Fruit fly (Drosophila melanogaster) whole organism, embryonic: ENCODE results near the gene CG4133.

ENCODE experiments used
- ATbp ChIP-seq: fragments of 200-800 bp; sonication (Bioruptor generic); optimal IDR thresholded peaks from 2 replicates; lab custom pipeline; 2017; ENCODE audit warnings: missing biosample characterization, mild to moderate bottlenecking, missing genetic modification characterization, missing genetic modification reagents
- Antp ChIP-seq: fragments of 200-800 bp; sonication (Bioruptor generic); optimal IDR thresholded peaks from 3 replicates; lab custom pipeline; 2016; ENCODE audit warnings: missing biosample characterization, missing genetic modification characterization
- BEAF-32 ChIP-seq: fragments of 200-800 bp; sonication (Bioruptor generic); optimal IDR thresholded peaks from 3 replicates; lab custom pipeline; 2017; ENCODE audit warnings: missing biosample characterization, missing genetic modification characterization, mild to moderate bottlenecking, moderate library complexity, missing genetic modification reagents
- C15 ChIP-seq: fragments of 200-800 bp; sonication (Bioruptor generic); IDR thresholded peaks from 3 replicates; pipeline ENCODE4 v1.3.6; 2022; ENCODE audit warnings: missing biosample characterization, missing genetic modification characterization
- CG11504 ChIP-seq: fragments of 200-800 bp; sonication (Bioruptor generic); optimal IDR thresholded peaks from 3 replicates; lab custom pipeline; 2019; ENCODE audit warnings: missing biosample characterization, mild to moderate bottlenecking, missing genetic modification characterization, moderate library complexity
- CG12071 ChIP-seq: fragments of 200-800 bp; sonication (Bioruptor generic); optimal IDR thresholded peaks from 3 replicates; lab custom pipeline; 2018; ENCODE audit warnings: missing biosample characterization, mild to moderate bottlenecking, missing genetic modification characterization
- CG1233 ChIP-seq: fragments of 200-800 bp; sonication (Bioruptor generic); optimal IDR thresholded peaks from 4 replicates; lab custom pipeline; 2018; ENCODE audit warnings: missing biosample characterization, mild to moderate bottlenecking, missing genetic modification characterization
- CG13296 ChIP-seq: fragments of 200-800 bp; sonication (Bioruptor generic); optimal IDR thresholded peaks from 3 replicates; lab custom pipeline; 2018; ENCODE audit warnings: missing biosample characterization, mild to moderate bottlenecking, missing genetic modification characterization
- CG13424 ChIP-seq: fragments of 200-800 bp; sonication (Bioruptor generic); optimal IDR thresholded peaks from 2 replicates; lab custom pipeline; 2019; ENCODE audit warnings: missing biosample characterization, mild to moderate bottlenecking, missing genetic modification characterization, moderate library complexity
- CG14860 ChIP-seq: fragments of 200-800 bp; sonication (Bioruptor generic); IDR thresholded peaks from 3 replicates; pipeline ENCODE4 v1.3.6; 2022; ENCODE audit warnings: missing biosample characterization, missing genetic modification characterization; ENCODE audit not compliant: partially characterized antibody
- CG14965 ChIP-seq: fragments of 200-800 bp; sonication (Bioruptor generic); optimal IDR thresholded peaks from 2 replicates; lab custom pipeline; 2016; ENCODE audit warnings: missing biosample characterization, missing genetic modification characterization, borderline replicate concordance
- CG16813 ChIP-seq: fragments of 200-800 bp; sonication (Bioruptor generic); IDR thresholded peaks from 3 replicates; pipeline ENCODE4 v1.3.6; 2022; ENCODE audit warnings: missing biosample characterization, missing genetic modification characterization; ENCODE audit not compliant: partially characterized antibody
- CG17912 ChIP-seq: fragments of 200-800 bp; sonication (Bioruptor generic); optimal IDR thresholded peaks from 2 replicates; lab custom pipeline; 2018; ENCODE audit warnings: missing biosample characterization, mild to moderate bottlenecking, missing genetic modification characterization
- CG1832 ChIP-seq: fragments of 200-800 bp; sonication (Bioruptor generic); optimal IDR thresholded peaks from 2 replicates; lab custom pipeline; 2017; ENCODE audit warnings: missing biosample characterization, mild to moderate bottlenecking, missing genetic modification characterization, inconsistent platforms
- CG2202 ChIP-seq: fragments of 200-800 bp; sonication (Bioruptor generic); optimal IDR thresholded peaks from 2 replicates; lab custom pipeline; 2018; ENCODE audit warnings: missing biosample characterization, mild to moderate bottlenecking, missing genetic modification characterization
- CG3726 ChIP-seq: fragments of 200-800 bp; sonication (Bioruptor generic); IDR thresholded peaks from 3 replicates; pipeline ENCODE4, ENCODE4 v1.3.6; 2022; ENCODE audit warnings: missing biosample characterization, missing genetic modification characterization
- CG7963 ChIP-seq: fragments of 200-800 bp; sonication (Bioruptor generic); IDR thresholded peaks from 3 replicates; pipeline ENCODE4 v1.3.6; 2022; ENCODE audit warnings: missing biosample characterization, missing genetic modification characterization; ENCODE audit not compliant: partially characterized antibody
- CG8765 ChIP-seq: fragments of 200-800 bp; sonication (Bioruptor generic); IDR thresholded peaks from 2 replicates; pipeline ENCODE4 v1.3.6; 2022; ENCODE audit warnings: missing biosample characterization, missing genetic modification characterization
- CG9215 ChIP-seq: fragments of 200-800 bp; sonication (Bioruptor generic); IDR thresholded peaks from 2 replicates; pipeline ENCODE4 v1.3.6; 2022; ENCODE audit warnings: missing biosample characterization, missing genetic modification characterization
- D19A ChIP-seq: fragments of 200-800 bp; optimal IDR thresholded peaks from 3 replicates; lab custom pipeline; 2019; ENCODE audit warnings: missing biosample characterization, mild to moderate bottlenecking, missing genetic modification characterization, moderate library complexity
- Dek ChIP-seq: fragments of 200-800 bp; sonication (Bioruptor generic); optimal IDR thresholded peaks from 3 replicates; lab custom pipeline; 2019; ENCODE audit warnings: missing biosample characterization, mild to moderate bottlenecking, missing genetic modification characterization, moderate library complexity
- Fer3 ChIP-seq: fragments of 200-800 bp; sonication (Bioruptor generic); optimal IDR thresholded peaks from 2 replicates; lab custom pipeline; 2018; ENCODE audit warnings: missing biosample characterization, mild to moderate bottlenecking, missing genetic modification characterization, moderate library complexity
- H2.0 ChIP-seq: fragments of 200-800 bp; sonication (Bioruptor generic); IDR thresholded peaks from 2 replicates; pipeline ENCODE4 v1.3.6; 2022; ENCODE audit warnings: missing biosample characterization, missing genetic modification characterization
- Hsf ChIP-seq: fragments of 200-800 bp; sonication (Bioruptor generic); optimal IDR thresholded peaks from 3 replicates; lab custom pipeline; 2016; ENCODE audit warnings: missing biosample characterization, missing genetic modification characterization
- MESR4 ChIP-seq: fragments of 200-800 bp; sonication (Bioruptor generic); optimal IDR thresholded peaks from 2 replicates; lab custom pipeline; 2018; ENCODE audit warnings: missing biosample characterization, mild to moderate bottlenecking, missing genetic modification characterization, moderate library complexity
- Nf-YC ChIP-seq: fragments of 200-800 bp; optimal IDR thresholded peaks from 3 replicates; lab custom pipeline; 2019; ENCODE audit warnings: missing biosample characterization, mild to moderate bottlenecking, missing genetic modification characterization, moderate library complexity
- TFAM ChIP-seq: fragments of 200-800 bp; sonication (Bioruptor generic); optimal IDR thresholded peaks from 2 replicates; lab custom pipeline; 2017; ENCODE audit warnings: missing biosample characterization, missing genetic modification characterization, inconsistent platforms
- Xrp1 ChIP-seq: fragments of 200-800 bp; sonication (Bioruptor generic); IDR thresholded peaks from 2 replicates; pipeline ENCODE4 v1.3.6; 2022; ENCODE audit warnings: missing biosample characterization, missing genetic modification characterization
- cas ChIP-seq: fragments of 200-800 bp; sonication (Bioruptor generic); IDR thresholded peaks from 2 replicates; pipeline ENCODE4 v1.3.6; 2022; ENCODE audit warnings: missing biosample characterization, missing genetic modification characterization
- chn ChIP-seq: fragments of 200-800 bp; sonication (Bioruptor generic); optimal IDR thresholded peaks from 2 replicates; lab custom pipeline; 2016; ENCODE audit warnings: missing biosample characterization, missing genetic modification characterization
- disco-r ChIP-seq: fragments of 200-800 bp; sonication (Bioruptor generic); optimal IDR thresholded peaks from 2 replicates; lab custom pipeline; 2016; ENCODE audit warnings: missing biosample characterization, missing genetic modification characterization
- eyg ChIP-seq: fragments of 200-800 bp; sonication (Bioruptor generic); optimal IDR thresholded peaks from 3 replicates; lab custom pipeline; 2016; ENCODE audit warnings: missing biosample characterization, missing genetic modification characterization
- fd64A ChIP-seq: fragments of 200-800 bp; sonication (Bioruptor generic); optimal IDR thresholded peaks from 3 replicates; lab custom pipeline; 2018; ENCODE audit warnings: missing biosample characterization, mild to moderate bottlenecking, missing genetic modification characterization
- grau ChIP-seq: fragments of 200-800 bp; optimal IDR thresholded peaks from 3 replicates; lab custom pipeline; 2019; ENCODE audit warnings: missing biosample characterization, mild to moderate bottlenecking, missing genetic modification characterization, moderate library complexity
- gro ChIP-seq: fragments of 200-800 bp; sonication (Bioruptor generic); optimal IDR thresholded peaks from 2 replicates; lab custom pipeline; 2016; ENCODE audit warnings: missing biosample characterization, missing genetic modification characterization
- jumu ChIP-seq: fragments of 200-800 bp; sonication (Bioruptor generic); optimal IDR thresholded peaks from 3 replicates; lab custom pipeline; 2016; ENCODE audit warnings: missing biosample characterization, missing genetic modification characterization
- lmd ChIP-seq: fragments of 200-800 bp; sonication (Bioruptor generic); IDR thresholded peaks from 2 replicates; pipeline ENCODE4 v1.3.6; 2022; ENCODE audit warnings: missing biosample characterization, missing genetic modification characterization
- nerfin-2 ChIP-seq: fragments of 200-800 bp; sonication (Bioruptor generic); IDR thresholded peaks from 2 replicates; pipeline ENCODE4 v1.3.6; 2022; ENCODE audit warnings: missing biosample characterization, missing genetic modification characterization; ENCODE audit not compliant: partially characterized antibody
- nom ChIP-seq: fragments of 200-800 bp; sonication (Bioruptor generic); optimal IDR thresholded peaks from 2 replicates; lab custom pipeline; 2017; ENCODE audit warnings: missing biosample characterization, missing genetic modification characterization, mild to moderate bottlenecking, moderate library complexity, missing genetic modification reagents
- pita ChIP-seq: fragments of 200-800 bp; sonication (Bioruptor generic); optimal IDR thresholded peaks from 2 replicates; lab custom pipeline; 2017; ENCODE audit warnings: missing biosample characterization, mild to moderate bottlenecking, missing genetic modification characterization
- sd ChIP-seq: fragments of 200-800 bp; sonication (Bioruptor generic); optimal IDR thresholded peaks from 3 replicates; lab custom pipeline; 2018; ENCODE audit warnings: missing biosample characterization, mild to moderate bottlenecking, missing genetic modification characterization, moderate library complexity
- shn ChIP-seq: fragments of 200-800 bp; sonication (Bioruptor generic); optimal IDR thresholded peaks from 3 replicates; lab custom pipeline; 2016; ENCODE audit warnings: missing biosample characterization, missing genetic modification characterization
- so ChIP-seq: fragments of 200-800 bp; sonication (Bioruptor generic); IDR thresholded peaks from 3 replicates; pipeline ENCODE4 v1.3.6; 2022; ENCODE audit warnings: missing biosample characterization, missing genetic modification characterization
- sr ChIP-seq: fragments of 200-800 bp; sonication (Bioruptor generic); IDR thresholded peaks from 3 replicates; pipeline ENCODE4 v1.3.6; 2022; ENCODE audit warnings: missing biosample characterization, missing genetic modification characterization
- tap ChIP-seq: fragments of 200-800 bp; optimal IDR thresholded peaks from 3 replicates; lab custom pipeline; 2019; ENCODE audit warnings: missing biosample characterization, mild to moderate bottlenecking, missing genetic modification characterization, moderate library complexity
- ttk ChIP-seq: fragments of 200-800 bp; sonication (Bioruptor generic); IDR thresholded peaks from 2 replicates; pipeline ENCODE4 v2.1.2; 2022; ENCODE audit warnings: missing biosample characterization, missing genetic modification characterization
- tup ChIP-seq: fragments of 200-800 bp; sonication (Bioruptor generic); optimal IDR thresholded peaks from 2 replicates; lab custom pipeline; 2016; ENCODE audit warnings: missing biosample characterization, mild to moderate bottlenecking, missing genetic modification characterization, moderate library complexity
- vnd ChIP-seq: fragments of 200-800 bp; sonication (Bioruptor generic); IDR thresholded peaks from 3 replicates; pipeline ENCODE4 v1.3.6; 2022; ENCODE audit warnings: missing biosample characterization, missing genetic modification characterization; ENCODE audit not compliant: partially characterized antibody
- zf30C ChIP-seq: fragments of 200-800 bp; sonication (Bioruptor generic); optimal IDR thresholded peaks from 3 replicates; lab custom pipeline; 2018; ENCODE audit warnings: missing biosample characterization, mild to moderate bottlenecking, missing genetic modification characterization

The CG4133 gene

dm6 chr2L:480638-481399 is 25.5 kb downstream of the CG4133 start (continued):
- TF ChIP-seq CG1832: peak; percentile 75
- TF ChIP-seq sd (tag; lab: Kevin White, UChicago): peak; percentile 100
- peak; percentile 100 for TF ChIP-seq tap
- peak; percentile 99 for TF ChIP-seq CG11504 (tag; lab: Kevin White, UChicago)
- TF ChIP-seq Nf-YC (tag; lab: Kevin White, UChicago): peak; percentile 96
- TF ChIP-seq CG13424 (tag; lab: Kevin White, UChicago): peak; percentile 100
- TF ChIP-seq gro (GFP tag; lab: Kevin White, UChicago): peak; percentile 100
- peak; percentile 100 for TF ChIP-seq Dek
- TF ChIP-seq fd64A: peak; percentile 100
- TF ChIP-seq grau (tag; lab: Kevin White, UChicago): peak; percentile 100
- TF ChIP-seq lmd (GFP tag; lab: Robert Waterston, UW): no peak
- peak; percentile 98 for TF ChIP-seq TFAM (GFP tag; lab: Kevin White, UChicago)
- peak; percentile 59 for TF ChIP-seq BEAF-32 (GFP tag; lab: Kevin White, UChicago)
- TF ChIP-seq Xrp1: no peak
- peak; percentile 100 for TF ChIP-seq Hsf (GFP tag; lab: Kevin White, UChicago)
- no peak for TF ChIP-seq CG3726
- TF ChIP-seq C15 (GFP tag; lab: Robert Waterston, UW): no peak
- TF ChIP-seq cas: no peak
- peak; percentile 99 for TF ChIP-seq CG17912 (GFP tag; lab: Kevin White, UChicago)
- TF ChIP-seq CG1233: peak; percentile 100
- TF ChIP-seq eyg: peak; percentile 100
- peak; percentile 100 for TF ChIP-seq ATbp (GFP tag; lab: Kevin White, UChicago)
- no peak for TF ChIP-seq nerfin-2 (GFP tag; lab: Robert Waterston, UW)
- TF ChIP-seq CG2202 (tag; lab: Kevin White, UChicago): peak; percentile 100
- no peak for TF ChIP-seq CG7963
- peak; percentile 100 for TF ChIP-seq CG13296 (GFP tag; lab: Kevin White, UChicago)
- TF ChIP-seq CG14965: peak; percentile 97
- no peak for TF ChIP-seq so
- TF ChIP-seq disco-r: peak; percentile 100
- no peak for TF ChIP-seq vnd (GFP tag; lab: Robert Waterston, UW)
- peak; percentile 100 for TF ChIP-seq Antp
- TF ChIP-seq Fer3 (tag; lab: Kevin White, UChicago): peak; percentile 100
- no peak for TF ChIP-seq pita (GFP tag; lab: Kevin White, UChicago)
- TF ChIP-seq CG8765 (GFP tag; lab: Robert Waterston, UW): no peak
- no peak for TF ChIP-seq CG9215 (GFP tag; lab: Robert Waterston, UW)
- peak; percentile 100 for TF ChIP-seq chn (GFP tag; lab: Kevin White, UChicago)
- peak; percentile 100 for TF ChIP-seq jumu
- TF ChIP-seq CG14860 (GFP tag; lab: Robert Waterston, UW): no peak
- TF ChIP-seq nom (GFP tag; lab: Kevin White, UChicago): peak; percentile 100
- peak; percentile 100 for TF ChIP-seq CG12071 (GFP tag; lab: Kevin White, UChicago)
- peak; percentile 100 for TF ChIP-seq tup (GFP tag; lab: Kevin White, UChicago)
- TF ChIP-seq MESR4 (GFP tag; lab: Kevin White, UChicago): peak; percentile 99
- TF ChIP-seq sr (GFP tag; lab: Robert Waterston, UW): no peak
- TF ChIP-seq zf30C (GFP tag; lab: Kevin White, UChicago): peak; percentile 59
- no peak for TF ChIP-seq ttk (GFP tag; lab: Robert Waterston, UW)
- TF ChIP-seq shn (GFP tag; lab: Kevin White, UChicago): peak; percentile 100
- no peak for TF ChIP-seq H2.0 (GFP tag; lab: Robert Waterston, UW)
- no peak for TF ChIP-seq CG16813 (GFP tag; lab: Robert Waterston, UW)
- TF ChIP-seq D19A: peak; percentile 99
